Worm (Caenorhabditis elegans): Measurements from ENCODE around the gene T08G3.11.

- TF ChIP-seq med-1 (GFP tag; optimal IDR thresholded peaks at IDR 0.05; ENCODE audit: insufficient read depth) (no peak), ref-1 (GFP tag; conservative IDR thresholded peaks at IDR 0.05) (no peak), cog-1 (tag; optimal IDR thresholded peaks at IDR 0.05) (no peak), ztf-29 (GFP tag; IDR thresholded peaks at IDR 0.05) (no peak), flt-1 (GFP tag; IDR thresholded peaks at IDR 0.05) (no peak)
Observed at ce11 chrV:16435510-16435909, 43.7 kb downstream of the T08G3.11 start, which contains the start of the genes F26D2.13 and F26D2.14.

Data from whole organism, midembryonic.